Fruit fly (Drosophila melanogaster) whole organism, prepupa: ENCODE data around the gene Pex1.

Experiments used
- CG15336 ChIP-seq: fragments of 200-800 bp; sonication (Bioruptor generic); IDR thresholded peaks from 2 replicates; pipeline ENCODE4 v1.3.6; 2022; ENCODE audit warnings: missing biosample characterization, missing genetic modification characterization
- CG16779 ChIP-seq: fragments of 200-800 bp; sonication (Bioruptor generic); optimal IDR thresholded peaks from 3 replicates; lab custom pipeline; 2017; ENCODE audit warnings: missing biosample characterization, mild to moderate bottlenecking, missing genetic modification characterization
- Hr39 ChIP-seq: fragments of 200-800 bp; sonication (Bioruptor generic); optimal IDR thresholded peaks from 2 replicates; lab custom pipeline; 2016; ENCODE audit warnings: missing biosample characterization, missing genetic modification characterization
- vri ChIP-seq: fragments of 200-800 bp; sonication (Bioruptor generic); optimal IDR thresholded peaks from 3 replicates; lab custom pipeline; 2016; ENCODE audit warnings: missing biosample characterization, mild to moderate bottlenecking, missing genetic modification characterization

DNA sequence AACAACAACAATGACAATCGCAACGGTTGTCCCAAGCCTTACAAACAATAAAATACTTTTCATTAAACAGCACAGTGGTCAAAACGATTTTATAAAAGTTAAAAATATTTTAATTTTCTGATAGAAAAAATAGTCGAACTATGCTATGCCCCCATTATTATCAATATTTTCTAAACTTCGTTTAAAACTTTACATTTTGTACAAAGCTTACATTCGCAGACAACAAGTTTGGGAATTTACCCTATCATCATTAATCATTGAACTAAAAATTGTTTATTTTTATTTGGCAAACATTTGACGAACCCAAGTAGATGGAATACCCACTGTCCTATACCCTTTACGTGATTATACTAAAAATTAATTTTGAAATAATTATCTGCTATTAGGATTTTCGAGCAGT is 6.5 kb downstream of the Pex1 start:
- TF ChIP-seq CG16779 (tag; lab: Kevin White, UChicago) = no peak
- no peak for TF ChIP-seq vri (GFP tag; lab: Kevin White, UChicago)
- TF ChIP-seq CG15336 (GFP tag; lab: Robert Waterston, UW) = no peak
- TF ChIP-seq Hr39 (GFP tag; lab: Kevin White, UChicago) = no peak
